Worm (Caenorhabditis elegans): Measurements from ENCODE around the gene rpb-6.

Gene rpb-6

ce11 chrII:10559671-10560184 lies 19.5 kb upstream of the rpb-6 start (continued):
- TF ChIP-seq Y5F2A.4 (GFP tag; optimal IDR thresholded peaks at IDR 0.05) (no peak), lir-3 (tag; optimal IDR thresholded peaks at IDR 0.05) (no peak), lin-29 (GFP tag; IDR thresholded peaks at IDR 0.05) (no peak), ZK337.2 (GFP tag; IDR thresholded peaks at IDR 0.05) (no peak), ztf-11 (tag; optimal IDR thresholded peaks at IDR 0.05) (no peak), unc-39 (tag; optimal IDR thresholded peaks at IDR 0.05) (no peak), ceh-32 (tag; optimal IDR thresholded peaks at IDR 0.05; ENCODE audit: poor library complexity) (no peak), lim-7 (GFP tag; IDR thresholded peaks at IDR 0.05) (no peak), ceh-82 (tag; optimal IDR thresholded peaks at IDR 0.05) (no peak), daf-8 (GFP tag; IDR thresholded peaks at IDR 0.05) (no peak), pha-4 (GFP tag; IDR thresholded peaks at IDR 0.05) (peak; percentile 53; the same call in 1 of the 2 replicates), pha-4 (tag; optimal IDR thresholded peaks at IDR 0.05) (no peak), skn-1 (tag; optimal IDR thresholded peaks at IDR 0.05) (no peak), sdz-12 (GFP tag; optimal IDR thresholded peaks at IDR 0.05) (no peak), egl-43 (GFP tag; IDR thresholded peaks at IDR 0.05) (no peak), aha-1 (tag) (no peak), nhr-102 (tag; optimal IDR thresholded peaks at IDR 0.05) (peak; percentile 45), nhr-41 (GFP tag; IDR thresholded peaks at IDR 0.05) (no peak), attf-4 (tag; optimal IDR thresholded peaks at IDR 0.05) (no peak), nhr-48 (tag; optimal IDR thresholded peaks at IDR 0.05) (no peak), zip-11 (GFP tag; IDR thresholded peaks at IDR 0.05) (no peak), unc-130 (GFP tag; optimal IDR thresholded peaks at IDR 0.05) (no peak), mxl-3 (GFP tag; optimal IDR thresholded peaks at IDR 0.05) (no peak), nhr-11 (tag; optimal IDR thresholded peaks at IDR 0.05) (no peak), lin-13 (GFP tag; optimal IDR thresholded peaks at IDR 0.05) (no peak), D1046.2 (GFP tag; IDR thresholded peaks at IDR 0.05) (no peak), ctbp-1 (GFP tag; IDR thresholded peaks at IDR 0.05) (0 out of 2 replicates have a peak, but pooled peaks have one; percentile 13)

ce11 chrII:10563368-10563767 lies 15.8 kb upstream of the rpb-6 start, which contains the start of gene cdc-48.1:
Gene cdc-48.1 (minus strand): TSS chrII:10563407.
- peak; percentile 98 for TF ChIP-seq spr-1 (tag; optimal IDR thresholded peaks at IDR 0.05)
- peak; percentile 98 for TF ChIP-seq daf-19 (GFP tag; conservative IDR thresholded peaks at IDR 0.05)
- TF ChIP-seq mxl-2 (GFP tag; conservative IDR thresholded peaks at IDR 0.05), result peak; percentile 93
- peak; percentile 100 for TF ChIP-seq lin-38 (GFP tag; IDR thresholded peaks at IDR 0.05)
- peak; percentile 92; the same call in 1 of the 2 replicates for TF ChIP-seq daf-8 (GFP tag; IDR thresholded peaks at IDR 0.05)
- peak; percentile 99 for TF ChIP-seq T20F7.1 (GFP tag; optimal IDR thresholded peaks at IDR 0.05)
- TF ChIP-seq nhr-25 (tag; optimal IDR thresholded peaks at IDR 0.05; ENCODE audit: borderline replicate concordance, insufficient read depth), result peak; percentile 98
- peak; percentile 95 for TF ChIP-seq cey-2 (tag; optimal IDR thresholded peaks at IDR 0.05; ENCODE audit: borderline replicate concordance, insufficient read depth)
- peak; percentile 100 for TF ChIP-seq dpl-1 (GFP tag; optimal IDR thresholded peaks at IDR 0.05)
- TF ChIP-seq hlh-30 (tag; optimal IDR thresholded peaks at IDR 0.05; ENCODE audit: insufficient read depth), result peak; percentile 99
- TF ChIP-seq F10B5.3 (tag; optimal IDR thresholded peaks at IDR 0.05), result peak; percentile 92
- peak; percentile 65 for TF ChIP-seq egl-27 (tag; optimal IDR thresholded peaks at IDR 0.05)
- TF ChIP-seq dmd-6 (GFP tag; IDR thresholded peaks at IDR 0.05), result peak; percentile 100
- TF ChIP-seq lir-3 (tag; optimal IDR thresholded peaks at IDR 0.05), result peak; percentile 87
- TF ChIP-seq Y48G9A.11 (GFP tag; IDR thresholded peaks at IDR 0.05), result peak; percentile 95
- TF ChIP-seq mdt-29 (GFP tag; IDR thresholded peaks at IDR 0.05), result peak; percentile 98
- TF ChIP-seq unc-130 (GFP tag; optimal IDR thresholded peaks at IDR 0.05), result peak; percentile 98
- peak; percentile 35 for TF ChIP-seq daf-12 (tag; optimal IDR thresholded peaks at IDR 0.05)
- TF ChIP-seq mdl-1 (tag; optimal IDR thresholded peaks at IDR 0.05), result peak; percentile 73 to 98
- TF ChIP-seq jun-1 (tag; optimal IDR thresholded peaks at IDR 0.05), result peak; percentile 97
- TF ChIP-seq ctbp-1 (GFP tag; IDR thresholded peaks at IDR 0.05), result peak; percentile 99
- peak; percentile 98 for TF ChIP-seq lin-39 (tag; optimal IDR thresholded peaks at IDR 0.05)
- TF ChIP-seq nhr-11 (tag; optimal IDR thresholded peaks at IDR 0.05), result peak; percentile 100
- peak; percentile 89 for TF ChIP-seq nhr-237 (tag; optimal IDR thresholded peaks at IDR 0.05)
- TF ChIP-seq ceh-62 (tag; optimal IDR thresholded peaks at IDR 0.05), result peak; percentile 49
- peak; percentile 97 for TF ChIP-seq nhr-41 (GFP tag; IDR thresholded peaks at IDR 0.05)
- peak; percentile 100 for TF ChIP-seq mep-1 (tag; optimal IDR thresholded peaks at IDR 0.05)
- peak; percentile 100 for TF ChIP-seq tra-1 (GFP tag; IDR thresholded peaks at IDR 0.05)
- TF ChIP-seq php-3 (GFP tag; IDR thresholded peaks at IDR 0.05), result peak; percentile 96
- peak; percentile 93 for TF ChIP-seq fos-1 (tag; optimal IDR thresholded peaks at IDR 0.05)
